Worm (Caenorhabditis elegans): ENCODE data around the gene srg-27.

DNA sequence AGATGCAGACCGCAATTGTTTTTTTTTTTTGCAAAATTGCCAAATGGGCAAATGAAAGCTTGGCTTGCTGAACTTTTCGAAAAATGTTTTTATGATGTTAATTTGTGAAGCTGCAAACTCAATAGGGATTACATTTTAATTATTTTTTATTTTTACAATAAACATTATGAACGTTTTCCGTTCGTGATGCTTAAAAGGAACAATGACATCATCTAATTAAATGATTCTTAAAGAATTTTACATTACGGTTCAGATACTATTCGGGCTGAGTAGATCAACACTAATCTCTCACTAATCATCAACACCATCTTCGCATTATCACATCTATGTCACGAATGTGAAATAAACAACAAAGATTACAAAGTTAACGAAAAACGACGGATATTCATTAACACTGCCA, 27.1 kb upstream of the srg-27 start, which contains the start of gene C10G8.3:
- TF ChIP-seq him-1 (tag; optimal IDR thresholded peaks at IDR 0.05) (no peak), dao-5 (tag; optimal IDR thresholded peaks at IDR 0.05) (no peak), W03F9.2 (tag; optimal IDR thresholded peaks at IDR 0.05) (no peak)
